Worm (Caenorhabditis elegans) whole organism, young adult: ENCODE measurements around the gene dnj-22.
A peak's percentile ranks its signal among the peaks of the same experiment; 100 is the strongest.

Experiments
- B0336.3 ChIP-seq: fragments of 200-800 bp; sonication (Bioruptor generic); IDR thresholded peaks from 2 replicates; pipeline ENCODE4 v1.3.6; 2022; ENCODE audit warnings: missing genetic modification characterization, missing compliant biosample characterization
- C17E4.6 ChIP-seq: fragments of 200-800 bp; sonication (Bioruptor generic); IDR thresholded peaks from 2 replicates; pipeline ENCODE4 v1.3.6; 2022; ENCODE audit warnings: missing genetic modification reagents, missing genetic modification characterization, missing compliant biosample characterization
- F22D6.2 ChIP-seq: sonication (generic microtip); optimal IDR thresholded peaks from 2 replicates; lab custom pipeline; 2016; ENCODE audit warnings: mild to moderate bottlenecking, missing genetic modification characterization, missing compliant biosample characterization
- F33H1.4 ChIP-seq: fragments of 200-800 bp; sonication (Bioruptor generic); IDR thresholded peaks from 2 replicates; pipeline ENCODE4 v1.3.6; 2022; ENCODE audit warnings: missing genetic modification reagents, missing genetic modification characterization, missing compliant biosample characterization
- F52B5.7 ChIP-seq: sonication (generic microtip); optimal IDR thresholded peaks from 2 replicates; lab custom pipeline; 2016; ENCODE audit warnings: mild to moderate bottlenecking, missing genetic modification characterization, missing compliant biosample characterization
- F57A8.1 ChIP-seq: fragments of 200-800 bp; sonication (Bioruptor generic); optimal IDR thresholded peaks from 2 replicates; lab custom pipeline; 2018; ENCODE audit warnings: mild to moderate bottlenecking, missing genetic modification characterization, moderate library complexity, missing compliant biosample characterization
- T07F8.4 ChIP-seq: sonication (generic microtip); optimal IDR thresholded peaks from 2 replicates; lab custom pipeline; 2016; ENCODE audit warnings: mild to moderate bottlenecking, missing genetic modification characterization, moderate library complexity, missing compliant biosample characterization
- Y53F4B.3 ChIP-seq: fragments of 200-800 bp; sonication (Bioruptor generic); IDR thresholded peaks from 2 replicates; pipeline ENCODE4 v1.3.6; 2022; ENCODE audit warnings: missing genetic modification reagents, missing genetic modification characterization, missing compliant biosample characterization
- Y67H2A.10 ChIP-seq: fragments of 200-800 bp; sonication (Bioruptor generic); conservative IDR thresholded peaks from 2 replicates; pipeline ENCODE4 v1.3.6; 2022; ENCODE audit warnings: missing genetic modification reagents, missing genetic modification characterization, missing compliant biosample characterization
- Y79H2A.3 ChIP-seq: fragments of 200-800 bp; sonication (Bioruptor generic); conservative IDR thresholded peaks from 2 replicates; pipeline ENCODE4 v1.3.6; 2022; ENCODE audit warnings: missing genetic modification reagents, missing genetic modification characterization, missing compliant biosample characterization
- akir-1 ChIP-seq: fragments of 200-800 bp; sonication (Bioruptor generic); optimal IDR thresholded peaks from 2 replicates; lab custom pipeline; 2018; ENCODE audit warnings: mild to moderate bottlenecking, missing genetic modification characterization, moderate library complexity, missing compliant biosample characterization
- aptf-3 ChIP-seq: fragments of 200-800 bp; sonication (Bioruptor generic); IDR thresholded peaks from 2 replicates; pipeline ENCODE4 v1.3.6; 2022; ENCODE audit warnings: missing genetic modification characterization, missing compliant biosample characterization
- attf-3 ChIP-seq: fragments of 200-800 bp; sonication (Bioruptor generic); conservative IDR thresholded peaks from 2 replicates; pipeline ENCODE4 v1.3.6; 2022; ENCODE audit warnings: missing genetic modification reagents, missing genetic modification characterization, missing compliant biosample characterization
- bed-2 ChIP-seq: fragments of 200-800 bp; sonication (Bioruptor generic); IDR thresholded peaks from 2 replicates; pipeline ENCODE4 v1.3.6; 2022; ENCODE audit warnings: missing genetic modification reagents, missing genetic modification characterization, missing compliant biosample characterization
- ceh-27 ChIP-seq: fragments of 200-800 bp; sonication (Bioruptor generic); optimal IDR thresholded peaks from 2 replicates; lab custom pipeline; 2018; ENCODE audit warnings: mild to moderate bottlenecking, missing genetic modification characterization, moderate library complexity, missing compliant biosample characterization
- ceh-91 ChIP-seq: fragments of 200-800 bp; sonication (Bioruptor generic); IDR thresholded peaks from 2 replicates; pipeline ENCODE4 v1.3.6; 2022; ENCODE audit warnings: missing genetic modification reagents, missing genetic modification characterization, missing compliant biosample characterization
- die-1 ChIP-seq: sonication (generic microtip); optimal IDR thresholded peaks from 2 replicates; lab custom pipeline; 2016; ENCODE audit warnings: missing genotype, mild to moderate bottlenecking, missing genetic modification characterization, missing compliant biosample characterization
- dpl-1 ChIP-seq: fragments of 150-350 bp; optimal IDR thresholded peaks from 2 replicates; lab custom pipeline; 2014; ENCODE audit warnings: missing biosample characterization, missing genetic modification reagents, missing genetic modification characterization
- egl-44 ChIP-seq: fragments of 200-800 bp; sonication (Bioruptor generic); IDR thresholded peaks from 2 replicates; pipeline ENCODE4 v1.3.6; 2022; ENCODE audit warnings: missing genetic modification reagents, missing genetic modification characterization, missing compliant biosample characterization
- egrh-3 ChIP-seq: fragments of 200-800 bp; sonication (Bioruptor generic); IDR thresholded peaks from 2 replicates; pipeline ENCODE4 v1.3.6; 2022; ENCODE audit warnings: missing genetic modification reagents, missing genetic modification characterization, missing compliant biosample characterization
- ekl-4 ChIP-seq: fragments of 200-800 bp; sonication (Bioruptor generic); IDR thresholded peaks from 2 replicates; pipeline ENCODE4 v1.3.6; 2022; ENCODE audit warnings: missing genetic modification reagents, missing genetic modification characterization, missing compliant biosample characterization
- fkh-3 ChIP-seq: sonication (generic microtip); optimal IDR thresholded peaks from 2 replicates; lab custom pipeline; 2016; ENCODE audit warnings: mild to moderate bottlenecking, missing genetic modification characterization, missing compliant biosample characterization
- gei-17 ChIP-seq: fragments of 200-800 bp; sonication (Bioruptor generic); optimal IDR thresholded peaks from 2 replicates; lab custom pipeline; 2018; ENCODE audit warnings: mild to moderate bottlenecking, missing genetic modification characterization, missing compliant biosample characterization
- hlh-12 ChIP-seq: sonication (generic microtip); optimal IDR thresholded peaks from 2 replicates; lab custom pipeline; 2016; ENCODE audit warnings: missing genetic modification characterization, missing compliant biosample characterization
- hlh-26 ChIP-seq: fragments of 200-800 bp; sonication (Bioruptor generic); conservative IDR thresholded peaks from 2 replicates; pipeline ENCODE4 v1.3.6; 2022; ENCODE audit warnings: missing genetic modification reagents, missing genetic modification characterization, missing compliant biosample characterization
- hsf-1 ChIP-seq: fragments of 200-800 bp; sonication (Bioruptor generic); IDR thresholded peaks from 2 replicates; pipeline ENCODE4 v1.3.6; 2022; ENCODE audit warnings: missing genetic modification reagents, missing genetic modification characterization, missing compliant biosample characterization
- lag-1 ChIP-seq: fragments of 200-800 bp; sonication (Bioruptor generic); IDR thresholded peaks from 2 replicates; pipeline ENCODE4 v1.3.6; 2022; ENCODE audit warnings: missing genetic modification reagents, missing genetic modification characterization, missing compliant biosample characterization
- let-526 ChIP-seq: fragments of 200-800 bp; sonication (Bioruptor generic); IDR thresholded peaks from 2 replicates; pipeline ENCODE4 v1.3.6; 2022; ENCODE audit warnings: missing genetic modification reagents, missing genetic modification characterization, missing compliant biosample characterization
- lin-35 ChIP-seq, 3 experiments: fragments of 150-350 bp in 2 of 3; sonication (generic microtip) in 1 of 3; optimal IDR thresholded peaks; 2 replicates each; lab custom pipeline; 2014 to 2018; ENCODE audit warnings: missing biosample characterization in 3 of 3, missing genetic modification characterization in 3 of 3, missing genetic modification reagents in 3 of 3
- lsl-1 ChIP-seq: fragments of 200-800 bp; sonication (Bioruptor generic); optimal IDR thresholded peaks from 2 replicates; lab custom pipeline; 2018; ENCODE audit warnings: mild to moderate bottlenecking, missing genetic modification characterization, moderate library complexity, missing compliant biosample characterization
- madf-3 ChIP-seq: fragments of 200-800 bp; sonication (Bioruptor generic); IDR thresholded peaks from 2 replicates; pipeline ENCODE4 v1.3.6; 2022; ENCODE audit warnings: missing genetic modification reagents, missing genetic modification characterization, missing compliant biosample characterization
- madf-6 ChIP-seq: fragments of 200-800 bp; sonication (Bioruptor generic); IDR thresholded peaks from 2 replicates; pipeline ENCODE4 v1.3.6; 2022; ENCODE audit warnings: missing genetic modification reagents, missing genetic modification characterization, missing compliant biosample characterization
- mes-4 ChIP-seq: sonication (generic microtip); optimal IDR thresholded peaks from 2 replicates; lab custom pipeline; 2016; ENCODE audit warnings: missing genotype, missing genetic modification characterization, missing compliant biosample characterization
- mxl-1 ChIP-seq: sonication (generic microtip); optimal IDR thresholded peaks from 2 replicates; lab custom pipeline; 2016; ENCODE audit warnings: missing genetic modification characterization, missing compliant biosample characterization
- nfyb-1 ChIP-seq: fragments of 200-800 bp; sonication (Bioruptor generic); IDR thresholded peaks from 2 replicates; pipeline ENCODE4 v1.3.6; 2022; ENCODE audit warnings: missing genetic modification reagents, missing genetic modification characterization, missing compliant biosample characterization
- nhr-27 ChIP-seq: fragments of 200-800 bp; sonication (Bioruptor generic); optimal IDR thresholded peaks from 2 replicates; lab custom pipeline; 2018; ENCODE audit warnings: mild to moderate bottlenecking, missing genetic modification characterization, moderate library complexity, missing compliant biosample characterization
- nhr-80 ChIP-seq: sonication (generic microtip); optimal IDR thresholded peaks from 2 replicates; lab custom pipeline; 2016; ENCODE audit warnings: missing genetic modification characterization, missing compliant biosample characterization
- nhr-90 ChIP-seq: sonication (generic microtip); optimal IDR thresholded peaks from 2 replicates; lab custom pipeline; 2016; ENCODE audit warnings: missing genotype, mild to moderate bottlenecking, missing genetic modification characterization, missing compliant biosample characterization
- pbrm-1 ChIP-seq: fragments of 200-800 bp; sonication (Bioruptor generic); IDR thresholded peaks from 2 replicates; pipeline ENCODE4 v1.3.6; 2022; ENCODE audit warnings: missing genetic modification reagents, missing genetic modification characterization, missing compliant biosample characterization
- pha-4 ChIP-seq: fragments of 150-350 bp; sonication (generic microtip); optimal IDR thresholded peaks from 2 replicates; lab custom pipeline; 2014; ENCODE audit warnings: missing biosample characterization, missing genetic modification reagents, missing genetic modification characterization
- rcor-1 ChIP-seq: fragments of 200-800 bp; sonication (Bioruptor generic); IDR thresholded peaks from 2 replicates; pipeline ENCODE4 v1.3.6; 2022; ENCODE audit warnings: missing genetic modification reagents, missing genetic modification characterization, missing compliant biosample characterization
- rpc-1 ChIP-seq, 2 experiments: fragments of 150-350 bp in 1 of 2; sonication (generic microtip) in 1 of 2; optimal IDR thresholded peaks; 2 replicates each; lab custom pipeline; 2014 to 2018; ENCODE audit warnings: missing biosample characterization in 1 of 2, missing genetic modification characterization in 1 of 2, missing genetic modification reagents in 1 of 2, missing genotype in 1 of 2
- sea-2 ChIP-seq: fragments of 200-800 bp; sonication (Bioruptor generic); IDR thresholded peaks from 2 replicates; pipeline ENCODE4 v1.3.6; 2022; ENCODE audit warnings: missing genetic modification characterization, missing compliant biosample characterization
- snpc-1.1 ChIP-seq: sonication (generic microtip); optimal IDR thresholded peaks from 2 replicates; lab custom pipeline; 2017; ENCODE audit warnings: missing genetic modification characterization, mild to moderate bottlenecking, missing compliant biosample characterization, antibody characterized with exemption, moderate library complexity, missing genotype, missing genetic modification reagents; ENCODE audit not compliant: insufficient read depth
- somi-1 ChIP-seq: fragments of 200-800 bp; sonication (Bioruptor generic); optimal IDR thresholded peaks from 2 replicates; lab custom pipeline; 2018; ENCODE audit warnings: mild to moderate bottlenecking, missing genetic modification characterization, missing compliant biosample characterization
- xnd-1 ChIP-seq: sonication (generic microtip); optimal IDR thresholded peaks from 2 replicates; lab custom pipeline; 2016; ENCODE audit warnings: missing genotype, missing genetic modification reagents, missing genetic modification characterization, missing compliant biosample characterization
- zim-3 ChIP-seq: sonication (generic microtip); optimal IDR thresholded peaks from 2 replicates; lab custom pipeline; 2017; ENCODE audit warnings: mild to moderate bottlenecking, missing genetic modification characterization, moderate library complexity, missing compliant biosample characterization
- ztf-22 ChIP-seq: fragments of 200-800 bp; sonication (Bioruptor generic); optimal IDR thresholded peaks from 2 replicates; lab custom pipeline; 2018; ENCODE audit warnings: mild to moderate bottlenecking, missing genetic modification characterization, moderate library complexity, missing compliant biosample characterization
- ztf-25 ChIP-seq: fragments of 200-800 bp; sonication (Bioruptor generic); IDR thresholded peaks from 2 replicates; pipeline ENCODE4 v1.3.6; 2022; ENCODE audit warnings: missing genetic modification reagents, missing genetic modification characterization, missing compliant biosample characterization
- ztf-3 ChIP-seq: fragments of 200-800 bp; sonication (Bioruptor generic); optimal IDR thresholded peaks from 2 replicates; lab custom pipeline; 2018; ENCODE audit warnings: mild to moderate bottlenecking, missing genetic modification characterization, missing compliant biosample characterization

The dnj-22 gene

DNA sequence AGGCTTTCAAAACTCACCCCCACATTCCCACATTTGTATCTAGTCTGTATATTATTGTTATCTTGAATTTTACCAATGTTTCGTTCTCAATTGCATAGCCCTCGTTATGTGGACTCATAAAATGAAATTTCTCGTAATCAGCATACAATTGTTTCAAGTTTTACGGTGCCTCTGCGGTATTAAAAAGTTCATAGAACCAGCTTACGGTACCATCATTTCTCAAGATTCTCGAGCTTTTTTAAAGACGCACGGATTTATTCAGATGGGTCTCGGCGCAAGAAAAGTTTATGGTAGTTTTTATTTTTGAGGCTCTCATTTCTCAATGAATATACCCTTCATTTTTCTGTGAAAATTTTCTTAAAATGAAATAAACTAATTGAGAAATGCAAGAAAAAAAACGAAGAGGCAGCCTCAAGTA, 46.8 kb downstream of the dnj-22 start (continued):
- TF ChIP-seq ztf-25 (GFP tag; lab: Robert Waterston, UW): no peak
- no peak for TF ChIP-seq T07F8.4 (tag; lab: Kevin White, UChicago)
- TF ChIP-seq nhr-27 (tag; lab: Kevin White, UChicago): no peak
- no peak for TF ChIP-seq F22D6.2 (tag; lab: Kevin White, UChicago)
- TF ChIP-seq pha-4: no peak
- no peak for TF ChIP-seq somi-1 (GFP tag; lab: Kevin White, UChicago)
- no peak for TF ChIP-seq F57A8.1 (GFP tag; lab: Kevin White, UChicago)
- no peak for TF ChIP-seq bed-2 (GFP tag; lab: Robert Waterston, UW)
- no peak for TF ChIP-seq hlh-26 (GFP tag; lab: Robert Waterston, UW)
- TF ChIP-seq lsl-1 (GFP tag; lab: Kevin White, UChicago): peak; percentile 71
- TF ChIP-seq Y53F4B.3 (GFP tag; lab: Robert Waterston, UW): no peak
- TF ChIP-seq ztf-22 (GFP tag; lab: Kevin White, UChicago): no peak
- TF ChIP-seq die-1 (tag; lab: Kevin White, UChicago): no peak
- TF ChIP-seq C17E4.6 (GFP tag; lab: Robert Waterston, UW): no peak; the same call in 1 of the 2 replicates
- TF ChIP-seq aptf-3: 0 out of 2 replicates have a peak, but pooled peaks have one; percentile 11
- peak; percentile 80 for TF ChIP-seq F52B5.7 (tag; lab: Kevin White, UChicago)
- TF ChIP-seq fkh-3: peak; percentile 45
- TF ChIP-seq hlh-12: no peak
- no peak for TF ChIP-seq ceh-27 (GFP tag; lab: Kevin White, UChicago)
- TF ChIP-seq let-526 (GFP tag; lab: Robert Waterston, UW): no peak
- TF ChIP-seq dpl-1 (GFP tag; lab: Kevin White, UChicago): no peak
- TF ChIP-seq nfyb-1: peak; percentile 70
- TF ChIP-seq zim-3: no peak
- peak in 1 of 3 experiments; percentile 9 for TF ChIP-seq lin-35 (GFP tag; optimal IDR thresholded peaks at IDR 0.05; lab: Kevin White, UChicago)
- TF ChIP-seq akir-1: no peak
- TF ChIP-seq mxl-1 (tag; lab: Kevin White, UChicago): no peak
- TF ChIP-seq nhr-80 (tag; lab: Kevin White, UChicago): no peak
- TF ChIP-seq attf-3 (GFP tag; lab: Robert Waterston, UW): no peak
- no peak for TF ChIP-seq lag-1 (GFP tag; lab: Robert Waterston, UW)
- TF ChIP-seq rcor-1 (GFP tag; lab: Robert Waterston, UW): peak; percentile 71
- no peak for TF ChIP-seq sea-2 (GFP tag; lab: Robert Waterston, UW)
- TF ChIP-seq gei-17 (GFP tag; lab: Kevin White, UChicago): no peak
- TF ChIP-seq egrh-3 (GFP tag; lab: Robert Waterston, UW): no peak
- no peak for TF ChIP-seq mes-4 (tag; lab: Kevin White, UChicago)
- no peak; the same call in 1 of the 2 replicates for TF ChIP-seq egl-44 (GFP tag; lab: Robert Waterston, UW)
- no peak for TF ChIP-seq ceh-91 (GFP tag; lab: Robert Waterston, UW)
- peak; percentile 87 for TF ChIP-seq ekl-4
- TF ChIP-seq Y79H2A.3 (GFP tag; lab: Robert Waterston, UW): peak; percentile 94
- no peak for TF ChIP-seq rpc-1 (optimal IDR thresholded peaks at IDR 0.05; lab: Kevin White, UChicago)
- no peak for TF ChIP-seq rpc-1 (tag; optimal IDR thresholded peaks at IDR 0.05; lab: Kevin White, UChicago)
- peak; percentile 86 for TF ChIP-seq madf-3 (GFP tag; lab: Robert Waterston, UW)
- peak; percentile 30 for TF ChIP-seq snpc-1.1 (tag; lab: Kevin White, UChicago)
- peak; percentile 86 for TF ChIP-seq madf-6 (GFP tag; lab: Robert Waterston, UW)
- peak; percentile 95 for TF ChIP-seq B0336.3 (GFP tag; lab: Robert Waterston, UW)
- no peak for TF ChIP-seq ztf-3
- TF ChIP-seq hsf-1: peak; percentile 85
- TF ChIP-seq pbrm-1: peak; percentile 38
- TF ChIP-seq Y67H2A.10 (GFP tag; lab: Robert Waterston, UW): no peak
- no peak for TF ChIP-seq nhr-90 (tag; lab: Kevin White, UChicago)
- peak; percentile 69 for TF ChIP-seq F33H1.4 (GFP tag; lab: Robert Waterston, UW)
- TF ChIP-seq xnd-1: peak; percentile 68
